Worm (Caenorhabditis elegans): ENCODE measurements around the gene cri-3.

Gene cri-3

DNA sequence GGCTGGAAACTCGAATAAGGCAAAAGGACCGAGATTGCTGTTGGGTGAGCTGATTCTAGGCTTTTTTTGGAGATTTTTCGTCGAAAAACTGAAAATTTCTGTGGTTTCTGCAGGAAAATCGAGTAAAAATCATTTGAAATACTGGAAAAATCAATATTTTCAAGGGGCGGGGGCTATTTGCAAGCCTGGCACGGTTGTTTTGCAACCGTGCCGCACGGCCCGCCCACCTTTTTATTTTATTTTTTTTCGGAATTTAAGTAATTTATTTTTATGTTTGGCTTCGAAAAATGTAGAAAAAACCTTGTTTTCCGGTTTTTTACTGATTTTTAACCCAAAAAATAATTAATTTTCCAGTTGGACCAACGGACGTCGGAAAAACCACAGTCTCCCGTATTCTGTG, 2.3 kb downstream of the cri-3 start:
- TF ChIP-seq pag-3 (tag; optimal IDR thresholded peaks at IDR 0.05; ENCODE audit: borderline replicate concordance, insufficient read depth) (no peak), unc-62 (GFP tag; optimal IDR thresholded peaks at IDR 0.05) (no peak), swsn-7 (tag; optimal IDR thresholded peaks at IDR 0.05) (no peak), egl-27 (tag; optimal IDR thresholded peaks at IDR 0.05) (no peak), mab-9 (GFP tag; IDR thresholded peaks at IDR 0.05) (no peak), sptf-1 (tag; optimal IDR thresholded peaks at IDR 0.05) (no peak), tlp-1 (tag; optimal IDR thresholded peaks at IDR 0.05) (no peak), jun-1 (tag; optimal IDR thresholded peaks at IDR 0.05) (no peak), ztf-4 (tag; optimal IDR thresholded peaks at IDR 0.05) (no peak), lin-14 (GFP tag; optimal IDR thresholded peaks at IDR 0.05) (no peak), hpl-2 (GFP tag; optimal IDR thresholded peaks at IDR 0.05) (no peak), lin-35 (GFP tag; optimal IDR thresholded peaks at IDR 0.05) (no peak), C16A3.4 (tag; optimal IDR thresholded peaks at IDR 0.05) (no peak), snpc-4 (tag; optimal IDR thresholded peaks at IDR 0.05) (no peak), ceh-8 (GFP tag; optimal IDR thresholded peaks at IDR 0.05) (no peak), fkh-4 (tag; optimal IDR thresholded peaks at IDR 0.05; ENCODE audit: borderline replicate concordance) (no peak), pax-3 (tag; optimal IDR thresholded peaks at IDR 0.05) (no peak), dpl-1 (GFP tag; optimal IDR thresholded peaks at IDR 0.05) (no peak), nhr-19 (GFP tag; conservative IDR thresholded peaks at IDR 0.05) (no peak)

DNA sequence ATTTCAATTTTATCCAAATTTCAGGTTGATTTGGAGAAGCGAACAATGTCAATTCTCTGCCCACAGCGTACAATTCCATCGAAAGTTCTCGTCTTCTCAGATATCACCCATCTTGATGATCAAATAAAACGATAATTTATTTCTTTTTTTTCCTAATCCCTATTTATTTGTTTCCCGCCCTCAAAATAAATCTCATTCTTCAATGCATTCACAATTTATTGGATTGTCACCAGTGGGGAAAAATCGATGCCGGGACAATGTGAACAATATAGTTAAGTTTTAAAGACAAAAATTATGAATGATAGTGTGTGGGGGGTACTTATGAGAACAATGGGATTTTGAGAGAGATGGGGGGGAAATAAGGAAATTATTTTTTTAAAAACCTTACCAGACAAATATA, 4.3 kb downstream of the cri-3 start:
- TF ChIP-seq ama-1 (optimal IDR thresholded peaks at IDR 0.05) (no peak), lir-3 (tag; optimal IDR thresholded peaks at IDR 0.05; ENCODE audit: poor library complexity) (no peak), zag-1 (tag; optimal IDR thresholded peaks at IDR 0.05) (no peak), xbp-1 (tag; optimal IDR thresholded peaks at IDR 0.05) (no peak), vab-15 (tag; optimal IDR thresholded peaks at IDR 0.05) (no peak), lin-15B (tag; optimal IDR thresholded peaks at IDR 0.05) (no peak), nhr-12 (tag; optimal IDR thresholded peaks at IDR 0.05) (no peak), lin-35 (GFP tag; optimal IDR thresholded peaks at IDR 0.05) (no peak), mef-2 (tag; optimal IDR thresholded peaks at IDR 0.05) (no peak)

DNA sequence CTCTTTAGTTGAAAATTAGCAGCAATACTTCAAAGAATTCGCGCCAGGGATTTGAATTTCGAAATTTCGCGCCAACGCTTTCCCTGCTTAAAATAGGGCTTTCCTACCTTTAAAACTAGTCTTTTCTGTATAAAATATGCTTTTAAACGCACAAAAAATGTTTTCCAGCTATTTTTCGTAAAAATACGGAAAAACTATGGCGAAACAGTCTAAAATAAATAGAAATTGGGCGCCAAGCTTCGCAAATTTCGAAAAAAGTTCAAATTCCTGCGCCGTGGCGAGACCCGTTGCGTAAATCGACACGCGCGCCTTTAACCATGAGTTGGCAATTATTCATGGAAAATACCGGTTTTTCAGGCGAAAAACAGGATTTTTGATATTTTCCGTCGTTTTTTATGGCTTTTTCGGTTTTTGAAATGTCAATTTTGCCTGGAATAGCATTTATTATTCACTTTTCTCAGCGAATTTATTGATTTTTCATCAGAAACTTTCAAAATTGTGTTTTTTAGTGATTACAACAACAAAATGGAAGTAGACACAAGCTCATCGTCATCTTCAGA, 8.3 kb downstream of the cri-3 start, which contains the start of the genes npp-9 and F59A2.5:
Gene npp-9, minus strand, starts transcription at position 126 of the 560 bp plus-strand sequence.
Gene F59A2.5, plus strand, starts transcription at position 510 of the 560 bp plus-strand sequence.
- TF ChIP-seq nhr-71 (tag; optimal IDR thresholded peaks at IDR 0.05) (peak; percentile 27), hlh-4 (tag; optimal IDR thresholded peaks at IDR 0.05) (no peak), nhr-77 (tag; optimal IDR thresholded peaks at IDR 0.05) (peak; percentile 29), ceh-63 (GFP tag; optimal IDR thresholded peaks at IDR 0.05) (no peak), snu-23 (GFP tag; optimal IDR thresholded peaks at IDR 0.05) (peak; percentile 59), ceh-88 (GFP tag; IDR thresholded peaks at IDR 0.05) (no peak), snpc-4 (tag; optimal IDR thresholded peaks at IDR 0.05) (no peak), ceh-90 (tag; optimal IDR thresholded peaks at IDR 0.05) (no peak), grh-1 (GFP tag; IDR thresholded peaks at IDR 0.05) (0 out of 2 replicates have a peak, but pooled peaks have one; percentile 36), fos-1 (tag; optimal IDR thresholded peaks at IDR 0.05) (no peak), zip-4 (GFP tag; optimal IDR thresholded peaks at IDR 0.05) (no peak), ztf-11 (tag; optimal IDR thresholded peaks at IDR 0.05) (no peak), efl-3 (GFP tag; optimal IDR thresholded peaks at IDR 0.05) (no peak), nhr-76 (tag; optimal IDR thresholded peaks at IDR 0.05) (no peak), tbx-2 (tag; optimal IDR thresholded peaks at IDR 0.05) (peak; percentile 2), aha-1 (tag; optimal IDR thresholded peaks at IDR 0.05) (no peak), skn-1 (tag; optimal IDR thresholded peaks at IDR 0.05) (peak; percentile 57), nhr-85 (tag) (peak; percentile 70), nhr-19 (GFP tag; conservative IDR thresholded peaks at IDR 0.05) (peak; percentile 34), C16A3.4 (tag; optimal IDR thresholded peaks at IDR 0.05) (no peak), mab-9 (GFP tag; IDR thresholded peaks at IDR 0.05) (no peak), lin-35 (GFP tag; optimal IDR thresholded peaks at IDR 0.05) (peak; percentile 65 to 85), hpl-2 (GFP tag; optimal IDR thresholded peaks at IDR 0.05) (no peak), irx-1 (tag; optimal IDR thresholded peaks at IDR 0.05) (no peak), ces-1 (GFP tag; optimal IDR thresholded peaks at IDR 0.05) (no peak), lsy-2 (tag; optimal IDR thresholded peaks at IDR 0.05) (peak; percentile 55 to 76), egl-13 (tag; optimal IDR thresholded peaks at IDR 0.05) (no peak), efl-1 (optimal IDR thresholded peaks at IDR 0.05) (peak; percentile 71 to 74), efl-1 (GFP tag; optimal IDR thresholded peaks at IDR 0.05 in 1 of 2) (peak; percentile 75 to 96), pqm-1 (tag; optimal IDR thresholded peaks at IDR 0.05) (no peak)
